Worm (Caenorhabditis elegans) whole organism, L2 larva: Measurements from ENCODE around the gene ZK1098.6.

Experiments
- ZK546.5 ChIP-seq: sonication (generic microtip); optimal IDR thresholded peaks from 2 replicates; lab custom pipeline; 2017; ENCODE audit warnings: missing biosample characterization, missing genetic modification characterization
- fos-1 ChIP-seq: fragments of 150-350 bp; optimal IDR thresholded peaks from 2 replicates; lab custom pipeline; 2014; ENCODE audit warnings: missing biosample characterization, missing genetic modification characterization
- lin-13 ChIP-seq: fragments of 150-350 bp; optimal IDR thresholded peaks from 2 replicates; lab custom pipeline; 2014; ENCODE audit warnings: missing biosample characterization, missing genetic modification reagents, missing genetic modification characterization
- nhr-237 ChIP-seq: fragments of 150-350 bp; optimal IDR thresholded peaks from 2 replicates; lab custom pipeline; 2014; ENCODE audit warnings: missing biosample characterization, missing genetic modification characterization
- skn-1 ChIP-seq: sonication (generic microtip); optimal IDR thresholded peaks from 2 replicates; lab custom pipeline; 2017; ENCODE audit warnings: missing biosample characterization, missing genetic modification characterization
- unc-55 ChIP-seq: fragments of 150-350 bp; sonication (generic microtip); optimal IDR thresholded peaks from 3 replicates; lab custom pipeline; 2014; ENCODE audit warnings: missing biosample characterization, missing genetic modification reagents, missing genetic modification characterization
- ztf-11 ChIP-seq: sonication (generic microtip); optimal IDR thresholded peaks from 2 replicates; lab custom pipeline; 2017; ENCODE audit warnings: missing biosample characterization, missing genetic modification characterization
- ztf-4 ChIP-seq: fragments of 150-350 bp; optimal IDR thresholded peaks from 2 replicates; lab custom pipeline; 2014; ENCODE audit warnings: missing biosample characterization, missing genetic modification characterization

DNA sequence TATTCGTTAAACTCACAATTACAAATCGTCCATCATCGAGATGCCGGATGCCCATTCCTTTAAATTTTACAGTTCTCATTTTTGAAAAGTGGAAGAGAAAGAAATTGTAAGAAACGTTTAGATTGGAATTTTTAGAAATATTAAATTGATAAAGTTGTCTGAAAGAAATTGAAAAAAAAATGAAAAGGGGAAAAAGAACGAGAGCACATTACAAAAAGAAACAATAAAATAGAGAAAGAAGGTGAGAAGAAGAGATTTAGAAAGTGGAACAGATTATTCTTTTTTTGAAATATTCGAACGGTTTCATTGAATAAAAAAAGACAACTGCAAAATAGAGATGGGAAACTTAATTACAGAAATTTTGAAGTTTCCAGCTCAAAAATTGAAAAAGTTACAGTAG, 34.2 kb downstream of the ZK1098.6 start, which contains the start of gene C48B4.8:
- TF ChIP-seq fos-1 (tag; lab: Kevin White, UChicago) (no peak), nhr-237 (tag; lab: Kevin White, UChicago) (no peak), skn-1 (tag; lab: Kevin White, UChicago) (no peak), ZK546.5 (tag; lab: Kevin White, UChicago) (no peak), ztf-11 (no peak), ztf-4 (no peak), unc-55 (GFP tag; lab: Kevin White, UChicago) (no peak), lin-13 (no peak)
